Worm (Caenorhabditis elegans): ENCODE measurements around the gene grl-10.
A peak's percentile ranks its signal among the peaks of the same experiment; 100 is the strongest.

grl-10 gene

ce11 chrV:7744068-7744467 is 30.3 kb upstream of the grl-10 start (continued):
- peak; percentile 99 for TF ChIP-seq nhr-80 (tag; optimal IDR thresholded peaks at IDR 0.05)

ce11 chrV:7745386-7745785 is 29.0 kb upstream of the grl-10 start:
- no peak for TF ChIP-seq ZK185.1 (tag; optimal IDR thresholded peaks at IDR 0.05; ENCODE audit: poor library complexity, severe bottlenecking)
- no peak for TF ChIP-seq attf-5 (GFP tag; optimal IDR thresholded peaks at IDR 0.05)
- no peak for TF ChIP-seq rec-8 (tag; optimal IDR thresholded peaks at IDR 0.05)
- no peak for TF ChIP-seq ceh-40 (GFP tag; IDR thresholded peaks at IDR 0.05)
- TF ChIP-seq unc-130 (GFP tag; optimal IDR thresholded peaks at IDR 0.05), result no peak
- no peak for TF ChIP-seq zim-3 (tag; optimal IDR thresholded peaks at IDR 0.05)
- TF ChIP-seq Y53F4B.3 (GFP tag; IDR thresholded peaks at IDR 0.05), result no peak
- no peak for TF ChIP-seq sdz-38 (tag; optimal IDR thresholded peaks at IDR 0.05)
- no peak for TF ChIP-seq F22D6.2 (tag; optimal IDR thresholded peaks at IDR 0.05)
- no peak for TF ChIP-seq C06A6.2 (GFP tag; conservative IDR thresholded peaks at IDR 0.05)
- no peak for TF ChIP-seq B0336.3 (GFP tag; IDR thresholded peaks at IDR 0.05)
- TF ChIP-seq B0019.2 (GFP tag; conservative IDR thresholded peaks at IDR 0.05), result no peak
- no peak for TF ChIP-seq nhr-120 (GFP tag; IDR thresholded peaks at IDR 0.05)
- TF ChIP-seq ceh-91 (GFP tag; IDR thresholded peaks at IDR 0.05), result no peak
- TF ChIP-seq tbp1 (GFP tag; optimal IDR thresholded peaks at IDR 0.05), result no peak
- TF ChIP-seq snpc-4 (GFP tag; optimal IDR thresholded peaks at IDR 0.05), result no peak
- no peak for TF ChIP-seq snpc-4 (tag; optimal IDR thresholded peaks at IDR 0.05)

- no peak for TF ChIP-seq snpc-1.3 (tag; optimal IDR thresholded peaks at IDR 0.05; ENCODE audit: insufficient read depth)
- TF ChIP-seq attf-3 (GFP tag; conservative IDR thresholded peaks at IDR 0.05), result no peak
- TF ChIP-seq C17E4.6 (GFP tag; IDR thresholded peaks at IDR 0.05), result no peak
- peak; percentile 3 for TF ChIP-seq nhr-80 (tag; optimal IDR thresholded peaks at IDR 0.05)
- no peak for TF ChIP-seq repo-1 (tag; optimal IDR thresholded peaks at IDR 0.05)
- peak in 1 of 2 experiments; percentile 58 for TF ChIP-seq let-607 (tag; optimal IDR thresholded peaks at IDR 0.05)
- no peak for TF ChIP-seq ama-1 (optimal IDR thresholded peaks at IDR 0.05)
- no peak for TF ChIP-seq ama-1 (GFP tag; optimal IDR thresholded peaks at IDR 0.05)
- TF ChIP-seq ceh-27 (GFP tag; optimal IDR thresholded peaks at IDR 0.05), result peak; percentile 72
- no peak for TF ChIP-seq F39B2.1 (GFP tag; IDR thresholded peaks at IDR 0.05)
- TF ChIP-seq zfh-2 (GFP tag; conservative IDR thresholded peaks at IDR 0.05), result peak; percentile 77
- no peak for TF ChIP-seq bed-1 (GFP tag; IDR thresholded peaks at IDR 0.05)
- no peak for TF ChIP-seq dpl-1 (GFP tag; optimal IDR thresholded peaks at IDR 0.05)
- no peak for TF ChIP-seq ztf-26 (tag; optimal IDR thresholded peaks at IDR 0.05)
- TF ChIP-seq gei-17 (GFP tag; optimal IDR thresholded peaks at IDR 0.05), result no peak
- TF ChIP-seq dpff-1 (tag; optimal IDR thresholded peaks at IDR 0.05), result no peak
- no peak for TF ChIP-seq aptf-3 (GFP tag; IDR thresholded peaks at IDR 0.05)
- TF ChIP-seq him-1 (tag; optimal IDR thresholded peaks at IDR 0.05), result no peak
- TF ChIP-seq F52B5.7 (tag; optimal IDR thresholded peaks at IDR 0.05), result no peak
- no peak for TF ChIP-seq ceh-58 (GFP tag; IDR thresholded peaks at IDR 0.05)
- TF ChIP-seq nfyb-1 (GFP tag; IDR thresholded peaks at IDR 0.05), result 0 out of 2 replicates have a peak, but pooled peaks have one; percentile 56
- no peak for TF ChIP-seq B0261.1 (tag; optimal IDR thresholded peaks at IDR 0.05)
- TF ChIP-seq sptf-2 (GFP tag; optimal IDR thresholded peaks at IDR 0.05), result no peak
- no peak for TF ChIP-seq sdz-38 (tag; optimal IDR thresholded peaks at IDR 0.05)
- no peak for TF ChIP-seq Y95B8A.8 (GFP tag; IDR thresholded peaks at IDR 0.05)
- TF ChIP-seq ztf-28 (GFP tag; IDR thresholded peaks at IDR 0.05), result no peak
- TF ChIP-seq T07F8.4 (tag; optimal IDR thresholded peaks at IDR 0.05), result no peak
- no peak for TF ChIP-seq ztf-6 (GFP tag; IDR thresholded peaks at IDR 0.05)
- TF ChIP-seq unc-62 (GFP tag; optimal IDR thresholded peaks at IDR 0.05), result peak; percentile 85
- no peak for TF ChIP-seq lin-26 (GFP tag; IDR thresholded peaks at IDR 0.05)
- no peak for TF ChIP-seq F49E8.2 (tag; optimal IDR thresholded peaks at IDR 0.05; ENCODE audit: insufficient read depth)
- no peak for TF ChIP-seq die-1 (tag; optimal IDR thresholded peaks at IDR 0.05)
- no peak for TF ChIP-seq tbp1 (GFP tag; optimal IDR thresholded peaks at IDR 0.05)
Measured at ce11 chrV:7745903-7746302, 28.4 kb upstream of the grl-10 start.
